Fruit fly (Drosophila melanogaster): ENCODE measurements around the gene CG31036.

CG31036 gene

dm6 chr3R:29859763-29860162, 48.1 kb upstream of the CG31036 start (continued):
- TF ChIP-seq BtbVII (GFP tag; optimal IDR thresholded peaks at IDR 0.05), result peak; percentile 45
- no peak for TF ChIP-seq D19B (GFP tag; optimal IDR thresholded peaks at IDR 0.05)
- peak in 1 of 2 experiments; percentile 60 for TF ChIP-seq dpn (GFP tag; optimal IDR thresholded peaks at IDR 0.05)
- TF ChIP-seq CG15601 (tag; optimal IDR thresholded peaks at IDR 0.05), result peak; percentile 44
- TF ChIP-seq trh (GFP tag; optimal IDR thresholded peaks at IDR 0.05), result no peak
- TF ChIP-seq otp (GFP tag; IDR thresholded peaks at IDR 0.05), result no peak
- no peak for TF ChIP-seq al (GFP tag; IDR thresholded peaks at IDR 0.05)
- TF ChIP-seq CG14050 (GFP tag; IDR thresholded peaks at IDR 0.05), result no peak
- TF ChIP-seq psq (GFP tag; optimal IDR thresholded peaks at IDR 0.05), result no peak
- peak; percentile 74 for TF ChIP-seq CG1603 (tag; optimal IDR thresholded peaks at IDR 0.05)
- TF ChIP-seq CG2678 (tag; optimal IDR thresholded peaks at IDR 0.05), result no peak
- TF ChIP-seq CG2889 (GFP tag; IDR thresholded peaks at IDR 0.05), result no peak
- peak; percentile 38 for TF ChIP-seq Sry-δ (GFP tag; optimal IDR thresholded peaks at IDR 0.05)
- TF ChIP-seq Nf-YB (GFP tag; optimal IDR thresholded peaks at IDR 0.05), result no peak
- TF ChIP-seq Dip2 (GFP tag; IDR thresholded peaks at IDR 0.05), result no peak
- no peak for TF ChIP-seq repo (GFP tag; optimal IDR thresholded peaks at IDR 0.05)
- no peak for TF ChIP-seq fu2 (GFP tag; optimal IDR thresholded peaks at IDR 0.05)
- no peak for TF ChIP-seq gsb (GFP tag; IDR thresholded peaks at IDR 0.05)
- no peak for TF ChIP-seq crc (GFP tag; optimal IDR thresholded peaks at IDR 0.05)
- no peak for TF ChIP-seq CG14014 (GFP tag; IDR thresholded peaks at IDR 0.05)
- peak; percentile 45 for TF ChIP-seq CG9817 (tag; optimal IDR thresholded peaks at IDR 0.05)
- peak; percentile 37 for TF ChIP-seq CG10209 (GFP tag; optimal IDR thresholded peaks at IDR 0.05)
- TF ChIP-seq CG6683 (GFP tag; optimal IDR thresholded peaks at IDR 0.05), result no peak
- TF ChIP-seq prd (optimal IDR thresholded peaks at IDR 0.05), result no peak
- TF ChIP-seq prd (GFP tag; IDR thresholded peaks at IDR 0.05), result peak; percentile 59
- no peak for TF ChIP-seq Sox102F (GFP tag; optimal IDR thresholded peaks at IDR 0.05)
- peak; percentile 21 for TF ChIP-seq Chrac-16 (GFP tag; optimal IDR thresholded peaks at IDR 0.05)
- no peak for TF ChIP-seq Sry-β (GFP tag; optimal IDR thresholded peaks at IDR 0.05)
- no peak for TF ChIP-seq h (optimal IDR thresholded peaks at IDR 0.05)
- TF ChIP-seq MBD-R2 (GFP tag; IDR thresholded peaks at IDR 0.05), result peak; percentile 68
- no peak for TF ChIP-seq maf-S (GFP tag; optimal IDR thresholded peaks at IDR 0.05)
- TF ChIP-seq ap (GFP tag; IDR thresholded peaks at IDR 0.05), result no peak
- TF ChIP-seq CG18011 (GFP tag; optimal IDR thresholded peaks at IDR 0.05), result peak; percentile 38
- TF ChIP-seq abd-A (tag; optimal IDR thresholded peaks at IDR 0.05), result no peak
- TF ChIP-seq CG12659 (GFP tag; optimal IDR thresholded peaks at IDR 0.05), result peak; percentile 79
- TF ChIP-seq CG3281 (GFP tag; optimal IDR thresholded peaks at IDR 0.05), result no peak
- peak; percentile 3 for TF ChIP-seq Blimp-1 (GFP tag; optimal IDR thresholded peaks at IDR 0.05)
- TF ChIP-seq grau (tag; optimal IDR thresholded peaks at IDR 0.05), result peak; percentile 95
- TF ChIP-seq CG31388 (GFP tag; optimal IDR thresholded peaks at IDR 0.05), result no peak
- peak; percentile 54 for TF ChIP-seq CG12391 (tag; optimal IDR thresholded peaks at IDR 0.05)
- TF ChIP-seq CG11456 (GFP tag; IDR thresholded peaks at IDR 0.05), result 0 out of 3 replicates have a peak, but pooled peaks have one; percentile 52
- no peak for TF ChIP-seq salm (tag; optimal IDR thresholded peaks at IDR 0.05)
- peak; percentile 15 for TF ChIP-seq sug (tag; optimal IDR thresholded peaks at IDR 0.05)
- TF ChIP-seq schlank (tag; optimal IDR thresholded peaks at IDR 0.05), result peak; percentile 21
- no peak for TF ChIP-seq insv (GFP tag; optimal IDR thresholded peaks at IDR 0.05)
- TF ChIP-seq peb (GFP tag; IDR thresholded peaks at IDR 0.05), result no peak
- no peak for TF ChIP-seq Lim3 (GFP tag; IDR thresholded peaks at IDR 0.05)
- TF ChIP-seq caup (GFP tag; optimal IDR thresholded peaks at IDR 0.05; ENCODE audit: severe bottlenecking), result peak; percentile 61
- TF ChIP-seq Mes4 (GFP tag; optimal IDR thresholded peaks at IDR 0.05), result no peak
- TF ChIP-seq CG11504 (tag; optimal IDR thresholded peaks at IDR 0.05), result no peak
- TF ChIP-seq H15 (GFP tag; IDR thresholded peaks at IDR 0.05), result no peak
- peak; percentile 50; the same call in 1 of the 3 replicates for TF ChIP-seq Mrtf (GFP tag; IDR thresholded peaks at IDR 0.05)
